Worm (Caenorhabditis elegans) whole organism, L4/young adult: ENCODE data around the gene Y37H2A.13.

Experiments
- dao-5 ChIP-seq: sonication (generic microtip); optimal IDR thresholded peaks from 2 replicates; lab custom pipeline; 2016; ENCODE audit warnings: missing genotype, missing genetic modification characterization, moderate library complexity, missing compliant biosample characterization
- him-1 ChIP-seq: sonication (generic microtip); optimal IDR thresholded peaks from 2 replicates; lab custom pipeline; 2016; ENCODE audit warnings: missing genotype, missing genetic modification reagents, missing genetic modification characterization, missing compliant biosample characterization

- TF ChIP-seq him-1 (no peak), dao-5 (tag; lab: Kevin White, UChicago) (no peak)
Observed at ce11 chrV:18098387-18098786, 44.3 kb upstream of the Y37H2A.13 start, which contains the start of gene par-4.
